Fruit fly (Drosophila melanogaster): ENCODE measurements around the gene Ndc1.

Gene Ndc1

DNA sequence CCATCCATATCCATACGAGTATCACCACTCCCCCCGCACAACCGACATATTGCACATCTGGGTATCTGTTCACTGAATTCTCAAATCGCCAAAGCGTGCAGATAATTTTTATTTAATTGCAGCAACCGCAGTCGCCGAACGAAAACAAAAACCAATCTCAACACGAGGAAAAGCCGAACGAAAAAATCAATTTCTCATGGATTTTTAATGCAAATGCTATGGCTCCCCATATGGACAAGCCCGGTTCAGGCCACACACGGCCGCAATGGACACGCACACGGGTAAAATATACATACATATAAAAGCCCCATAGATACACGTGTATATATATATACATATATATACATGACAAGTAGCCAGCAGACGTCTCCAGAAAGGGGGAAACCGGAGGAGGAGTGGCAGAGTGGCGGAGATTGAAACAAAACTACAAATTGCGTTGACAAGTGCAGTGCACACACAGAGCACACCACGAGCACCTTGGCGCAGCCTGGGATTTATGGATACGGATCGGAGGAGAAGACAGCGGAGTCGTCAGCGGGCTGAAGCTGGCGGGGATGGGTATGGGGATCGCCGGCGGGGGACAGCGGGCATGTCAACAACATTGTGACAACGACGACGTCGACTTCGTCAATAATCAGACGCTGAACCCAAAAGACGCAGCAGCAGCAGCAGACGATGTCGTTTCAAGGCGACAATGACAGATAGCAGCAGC lies 46.4 kb upstream of the Ndc1 start:
- TF ChIP-seq Hey (tag; optimal IDR thresholded peaks at IDR 0.05), result no peak
- TF ChIP-seq Awh (GFP tag; IDR thresholded peaks at IDR 0.05), result peak; percentile 40; the same call in 1 of the 2 replicates
- peak; percentile 4 for TF ChIP-seq nau (GFP tag; optimal IDR thresholded peaks at IDR 0.05)
- TF ChIP-seq otp (GFP tag; IDR thresholded peaks at IDR 0.05), result 0 out of 3 replicates have a peak, but pooled peaks have one; percentile 32
- peak; percentile 22 for TF ChIP-seq dmrt99B (tag; optimal IDR thresholded peaks at IDR 0.05)
- no peak for TF ChIP-seq CG15269 (tag; optimal IDR thresholded peaks at IDR 0.05)
- TF ChIP-seq Xrp1 (GFP tag; IDR thresholded peaks at IDR 0.05), result peak; percentile 37
- no peak for TF ChIP-seq Bgb (GFP tag; IDR thresholded peaks at IDR 0.05; ENCODE audit: partially characterized antibody)
- TF ChIP-seq Hr78 (GFP tag; optimal IDR thresholded peaks at IDR 0.05), result peak in 1 of 2 experiments; percentile 26
- TF ChIP-seq sens (GFP tag), result peak; percentile 22
- TF ChIP-seq tll (GFP tag; optimal IDR thresholded peaks at IDR 0.05), result no peak
- TF ChIP-seq CG11093 (GFP tag; IDR thresholded peaks at IDR 0.05), result no peak
- no peak for TF ChIP-seq schlank (tag; optimal IDR thresholded peaks at IDR 0.05)
- TF ChIP-seq klu (GFP tag; IDR thresholded peaks at IDR 0.05), result no peak
- peak; percentile 62; the same call in 1 of the 3 replicates for TF ChIP-seq CG2199 (GFP tag; IDR thresholded peaks at IDR 0.05)
- no peak for TF ChIP-seq CG31365 (tag; optimal IDR thresholded peaks at IDR 0.05)
- TF ChIP-seq so (GFP tag; IDR thresholded peaks at IDR 0.05), result no peak
- TF ChIP-seq onecut (GFP tag; IDR thresholded peaks at IDR 0.05), result peak; percentile 59
- no peak for TF ChIP-seq CG10654 (GFP tag; optimal IDR thresholded peaks at IDR 0.05)
- TF ChIP-seq H2.0 (GFP tag; IDR thresholded peaks at IDR 0.05), result 0 out of 2 replicates have a peak, but pooled peaks have one; percentile 19
- TF ChIP-seq cg (GFP tag; optimal IDR thresholded peaks at IDR 0.05), result peak; percentile 28
- TF ChIP-seq run (tag; optimal IDR thresholded peaks at IDR 0.05), result peak; percentile 19
- no peak for TF ChIP-seq CG10366 (GFP tag; IDR thresholded peaks at IDR 0.05)
- TF ChIP-seq Med (GFP tag), result peak; percentile 11
- no peak for TF ChIP-seq CG31224 (GFP tag; IDR thresholded peaks at IDR 0.05)
- TF ChIP-seq kni (GFP tag; optimal IDR thresholded peaks at IDR 0.05), result peak; percentile 49
- TF ChIP-seq HmgD (GFP tag; optimal IDR thresholded peaks at IDR 0.05), result no peak
- TF ChIP-seq cato (GFP tag; optimal IDR thresholded peaks at IDR 0.05; ENCODE audit: borderline replicate concordance), result no peak
- no peak for TF ChIP-seq scrt (GFP tag; optimal IDR thresholded peaks at IDR 0.05)
- peak; percentile 8 for TF ChIP-seq CG15601 (tag; optimal IDR thresholded peaks at IDR 0.05)
- no peak for TF ChIP-seq CG10431 (GFP tag; optimal IDR thresholded peaks at IDR 0.05)
- peak; percentile 49 for TF ChIP-seq nom (GFP tag; optimal IDR thresholded peaks at IDR 0.05)
- no peak for TF ChIP-seq CG7372 (GFP tag; IDR thresholded peaks at IDR 0.05)
- TF ChIP-seq Aef1 (GFP tag; IDR thresholded peaks at IDR 0.05), result no peak
- TF ChIP-seq Deaf1 (tag; optimal IDR thresholded peaks at IDR 0.05), result peak; percentile 24
- peak; percentile 48; the same call in 1 of the 3 replicates for TF ChIP-seq ci (GFP tag; IDR thresholded peaks at IDR 0.05)
- TF ChIP-seq CG33557 (GFP tag; optimal IDR thresholded peaks at IDR 0.05), result peak; percentile 20
- peak; percentile 91 for TF ChIP-seq crol (GFP tag; IDR thresholded peaks at IDR 0.05)
- TF ChIP-seq repo (GFP tag; optimal IDR thresholded peaks at IDR 0.05), result no peak
- TF ChIP-seq CG18011 (GFP tag; optimal IDR thresholded peaks at IDR 0.05), result no peak
- TF ChIP-seq hkb (optimal IDR thresholded peaks at IDR 0.05), result no peak
- TF ChIP-seq hkb (GFP tag; IDR thresholded peaks at IDR 0.05), result 0 out of 2 replicates have a peak, but pooled peaks have one; percentile 22
